Worm (Caenorhabditis elegans): Measurements from ENCODE around the gene slc-25A29.

DNA sequence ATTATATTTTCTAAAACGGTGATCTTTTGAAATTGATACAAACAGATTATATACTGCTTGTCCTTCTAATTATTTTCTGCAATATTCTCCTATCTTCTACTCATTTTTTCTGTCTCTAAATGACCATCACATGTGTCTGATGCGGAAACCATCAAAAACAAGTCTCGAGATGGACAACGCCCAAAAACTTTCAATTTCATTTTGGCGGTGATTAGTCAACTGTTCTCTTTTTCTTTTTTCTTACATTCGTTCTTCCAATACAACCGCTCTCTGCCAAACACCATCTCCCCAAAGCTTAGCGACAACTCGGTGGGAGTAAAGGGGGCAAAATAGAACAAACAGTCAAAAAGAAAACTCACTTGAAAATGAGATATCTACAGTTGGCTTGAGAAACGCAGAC, 24.7 kb downstream of the slc-25A29 start:
- no peak for TF ChIP-seq flt-1 (GFP tag; IDR thresholded peaks at IDR 0.05)
- no peak for TF ChIP-seq tab-1 (GFP tag; IDR thresholded peaks at IDR 0.05)
- no peak for TF ChIP-seq ztf-29 (GFP tag; IDR thresholded peaks at IDR 0.05)
- TF ChIP-seq cog-1 (tag; optimal IDR thresholded peaks at IDR 0.05): no peak
- TF ChIP-seq T22C8.4 (GFP tag; IDR thresholded peaks at IDR 0.05): no peak
- TF ChIP-seq med-1 (GFP tag; optimal IDR thresholded peaks at IDR 0.05; ENCODE audit: insufficient read depth): no peak
- TF ChIP-seq klf-2 (GFP tag; conservative IDR thresholded peaks at IDR 0.05): no peak
- TF ChIP-seq ref-1 (GFP tag; conservative IDR thresholded peaks at IDR 0.05): no peak

All from whole organism, midembryonic.